Fruit fly (Drosophila melanogaster) whole organism, embryonic: ENCODE data around the gene mRpS31.

ENCODE experiments used
- Asciz ChIP-seq: fragments of 200-800 bp; sonication (Bioruptor generic); optimal IDR thresholded peaks from 2 replicates; lab custom pipeline; 2017; ENCODE audit warnings: missing biosample characterization, mild to moderate bottlenecking, missing genetic modification characterization, missing genetic modification reagents
- Atf6 ChIP-seq: fragments of 200-800 bp; sonication (Bioruptor generic); IDR thresholded peaks from 2 replicates; pipeline ENCODE4 v1.3.6; 2022; ENCODE audit warnings: missing biosample characterization, missing genetic modification characterization
- Blimp-1 ChIP-seq: fragments of 200-800 bp; sonication (Bioruptor generic); optimal IDR thresholded peaks from 3 replicates; lab custom pipeline; 2018; ENCODE audit warnings: missing biosample characterization, missing genetic modification characterization, mild to moderate bottlenecking, moderate library complexity, missing genetic modification reagents
- CG1024 ChIP-seq: fragments of 200-800 bp; sonication (Bioruptor generic); IDR thresholded peaks from 2 replicates; pipeline ENCODE4 v1.3.6; 2022; ENCODE audit warnings: missing biosample characterization, missing genetic modification characterization
- CG10321 ChIP-seq: fragments of 200-800 bp; sonication (Bioruptor generic); IDR thresholded peaks from 2 replicates; pipeline ENCODE4 v1.3.6; 2022; ENCODE audit warnings: missing biosample characterization, missing genetic modification characterization
- CG10979 ChIP-seq: fragments of 200-800 bp; sonication (Bioruptor generic); optimal IDR thresholded peaks from 2 replicates; lab custom pipeline; 2018; ENCODE audit warnings: missing biosample characterization, mild to moderate bottlenecking, missing genetic modification characterization, moderate library complexity
- CG12236 ChIP-seq: fragments of 200-800 bp; sonication (Bioruptor generic); optimal IDR thresholded peaks from 2 replicates; lab custom pipeline; 2016; ENCODE audit warnings: missing biosample characterization, missing genetic modification characterization
- CG12769 ChIP-seq: fragments of 200-800 bp; sonication (Bioruptor generic); optimal IDR thresholded peaks from 2 replicates; lab custom pipeline; 2019; ENCODE audit warnings: missing biosample characterization, mild to moderate bottlenecking, missing genetic modification characterization, moderate library complexity
- CG13424 ChIP-seq: fragments of 200-800 bp; sonication (Bioruptor generic); optimal IDR thresholded peaks from 2 replicates; lab custom pipeline; 2019; ENCODE audit warnings: missing biosample characterization, mild to moderate bottlenecking, missing genetic modification characterization, moderate library complexity
- CG13775 ChIP-seq: fragments of 200-800 bp; sonication (Bioruptor generic); optimal IDR thresholded peaks from 3 replicates; lab custom pipeline; 2017; ENCODE audit warnings: missing biosample characterization, mild to moderate bottlenecking, missing genetic modification characterization
- CG13894 ChIP-seq: fragments of 200-800 bp; sonication (Bioruptor generic); optimal IDR thresholded peaks from 3 replicates; lab custom pipeline; 2018; ENCODE audit warnings: missing biosample characterization, mild to moderate bottlenecking, missing genetic modification characterization, moderate library complexity
- CG14710 ChIP-seq: fragments of 200-800 bp; sonication (Bioruptor generic); optimal IDR thresholded peaks from 3 replicates; lab custom pipeline; 2019; ENCODE audit warnings: missing biosample characterization, mild to moderate bottlenecking, missing genetic modification characterization, moderate library complexity
- CG1529 ChIP-seq: fragments of 200-800 bp; sonication (Bioruptor generic); optimal IDR thresholded peaks from 3 replicates; lab custom pipeline; 2018; ENCODE audit warnings: missing biosample characterization, missing genetic modification characterization
- CG17385 ChIP-seq: fragments of 200-800 bp; sonication (Bioruptor generic); optimal IDR thresholded peaks from 3 replicates; lab custom pipeline; 2018; ENCODE audit warnings: missing biosample characterization, mild to moderate bottlenecking, missing genetic modification characterization
- CG1832 ChIP-seq: fragments of 200-800 bp; sonication (Bioruptor generic); optimal IDR thresholded peaks from 2 replicates; lab custom pipeline; 2017; ENCODE audit warnings: missing biosample characterization, mild to moderate bottlenecking, missing genetic modification characterization, inconsistent platforms
- CG2120 ChIP-seq: fragments of 200-800 bp; sonication (Bioruptor generic); optimal IDR thresholded peaks from 3 replicates; lab custom pipeline; 2016; ENCODE audit warnings: missing biosample characterization, missing genetic modification characterization
- CG2712 ChIP-seq: fragments of 200-800 bp; optimal IDR thresholded peaks from 3 replicates; lab custom pipeline; 2019; ENCODE audit warnings: missing biosample characterization, mild to moderate bottlenecking, missing genetic modification characterization, moderate library complexity
- CG30020 ChIP-seq: fragments of 200-800 bp; optimal IDR thresholded peaks from 2 replicates; lab custom pipeline; 2019; ENCODE audit warnings: missing biosample characterization, mild to moderate bottlenecking, missing genetic modification characterization, moderate library complexity
- CG3847 ChIP-seq: fragments of 200-800 bp; sonication (Bioruptor generic); IDR thresholded peaks from 2 replicates; pipeline ENCODE4 v1.3.6; 2022; ENCODE audit warnings: missing biosample characterization, missing genetic modification characterization
- CG6175 ChIP-seq: fragments of 200-800 bp; sonication (Bioruptor generic); IDR thresholded peaks from 3 replicates; pipeline ENCODE4 v1.3.6; 2022; ENCODE audit warnings: missing biosample characterization, missing genetic modification characterization
- CG6813 ChIP-seq: fragments of 200-800 bp; sonication (Bioruptor generic); optimal IDR thresholded peaks from 2 replicates; lab custom pipeline; 2017; ENCODE audit warnings: missing biosample characterization, missing genetic modification characterization, mild to moderate bottlenecking, moderate library complexity, missing genetic modification reagents
- CG7372 ChIP-seq: fragments of 200-800 bp; sonication (Bioruptor generic); IDR thresholded peaks from 2 replicates; pipeline ENCODE4 v1.3.6; 2022; ENCODE audit warnings: missing biosample characterization, missing genetic modification characterization
- CG7987 ChIP-seq: fragments of 200-800 bp; sonication (Bioruptor generic); optimal IDR thresholded peaks from 2 replicates; lab custom pipeline; 2018; ENCODE audit warnings: missing biosample characterization, mild to moderate bottlenecking, missing genetic modification characterization, moderate library complexity
- CG8765 ChIP-seq: fragments of 200-800 bp; sonication (Bioruptor generic); IDR thresholded peaks from 2 replicates; pipeline ENCODE4 v1.3.6; 2022; ENCODE audit warnings: missing biosample characterization, missing genetic modification characterization
- E2f1 ChIP-seq: fragments of 200-800 bp; sonication (Bioruptor generic); IDR thresholded peaks from 2 replicates; pipeline ENCODE4 v1.3.6; 2022; ENCODE audit warnings: missing biosample characterization, missing genetic modification characterization
- GATAe ChIP-seq: fragments of 200-800 bp; sonication (Bioruptor generic); conservative IDR thresholded peaks from 2 replicates; pipeline ENCODE4 v1.3.6; 2022; ENCODE audit warnings: missing biosample characterization, missing genetic modification characterization
- HmgD ChIP-seq: fragments of 200-800 bp; sonication (Bioruptor generic); optimal IDR thresholded peaks from 3 replicates; lab custom pipeline; 2016; ENCODE audit warnings: missing biosample characterization, missing genetic modification characterization
- Hr39 ChIP-seq: fragments of >200 bp; optimal IDR thresholded peaks from 2 replicates; lab custom pipeline; 2017
- Hsf ChIP-seq: fragments of 200-800 bp; sonication (Bioruptor generic); optimal IDR thresholded peaks from 3 replicates; lab custom pipeline; 2016; ENCODE audit warnings: missing biosample characterization, missing genetic modification characterization
- Jarid2 ChIP-seq: fragments of 200-800 bp; sonication (Bioruptor generic); optimal IDR thresholded peaks from 3 replicates; lab custom pipeline; 2017; ENCODE audit warnings: mild to moderate bottlenecking, missing biosample characterization, missing genetic modification reagents, missing genetic modification characterization
- Meics ChIP-seq: fragments of 200-800 bp; sonication (Bioruptor generic); optimal IDR thresholded peaks from 2 replicates; lab custom pipeline; 2017; ENCODE audit warnings: missing biosample characterization, mild to moderate bottlenecking, missing genetic modification characterization
- NFAT ChIP-seq: fragments of 200-800 bp; sonication (Bioruptor generic); IDR thresholded peaks from 2 replicates; pipeline ENCODE4 v1.3.6; 2022; ENCODE audit warnings: missing biosample characterization, missing genetic modification characterization
- Nf-YC ChIP-seq: fragments of 200-800 bp; optimal IDR thresholded peaks from 3 replicates; lab custom pipeline; 2019; ENCODE audit warnings: missing biosample characterization, mild to moderate bottlenecking, missing genetic modification characterization, moderate library complexity
- Oli ChIP-seq: fragments of 200-800 bp; sonication (Bioruptor generic); optimal IDR thresholded peaks from 2 replicates; lab custom pipeline; 2018; ENCODE audit warnings: missing biosample characterization, mild to moderate bottlenecking, missing genetic modification characterization, moderate library complexity
- Six4 ChIP-seq: fragments of 200-800 bp; sonication (Bioruptor generic); optimal IDR thresholded peaks from 2 replicates; lab custom pipeline; 2016; ENCODE audit warnings: missing biosample characterization, missing genetic modification characterization
- Sox100B ChIP-seq: fragments of 200-800 bp; sonication (Bioruptor generic); optimal IDR thresholded peaks from 3 replicates; lab custom pipeline; 2018; ENCODE audit warnings: missing biosample characterization, mild to moderate bottlenecking, missing genetic modification characterization
- bab2 ChIP-seq: fragments of 200-800 bp; sonication (Bioruptor generic); optimal IDR thresholded peaks from 2 replicates; lab custom pipeline; 2016; ENCODE audit warnings: missing biosample characterization, missing genetic modification characterization
- bigmax ChIP-seq: fragments of 200-800 bp; sonication (Bioruptor generic); optimal IDR thresholded peaks from 2 replicates; lab custom pipeline; 2018; ENCODE audit warnings: missing biosample characterization, mild to moderate bottlenecking, missing genetic modification characterization
- crp ChIP-seq, 2 experiments: fragments of 200-800 bp; sonication (Bioruptor generic); optimal IDR thresholded peaks; 2 replicates in 1 of 2; 3 replicates in 1 of 2; lab custom pipeline; 2017; ENCODE audit warnings: missing biosample characterization in 2 of 2, missing genetic modification characterization in 2 of 2, mild to moderate bottlenecking in 1 of 2, moderate library complexity in 1 of 2
- dati ChIP-seq: fragments of 200-800 bp; sonication (Bioruptor generic); IDR thresholded peaks from 2 replicates; pipeline ENCODE4 v1.3.6; 2022; ENCODE audit warnings: missing biosample characterization, missing genetic modification characterization
- eve ChIP-seq, 2 experiments: fragments of >200 bp; optimal IDR thresholded peaks; 2 replicates each; lab custom pipeline; 2017; ENCODE audit warnings: missing biosample characterization in 2 of 2, missing genetic modification characterization in 2 of 2
- ham ChIP-seq: fragments of 200-800 bp; sonication (Bioruptor generic); IDR thresholded peaks from 2 replicates; pipeline ENCODE4 v1.3.6; 2022; ENCODE audit warnings: missing biosample characterization, missing genetic modification characterization
- kay ChIP-seq: fragments of 200-800 bp; sonication (Bioruptor generic); optimal IDR thresholded peaks from 2 replicates; lab custom pipeline; 2016; ENCODE audit warnings: missing biosample characterization, missing genetic modification characterization
- maf-S ChIP-seq: fragments of 200-800 bp; sonication (Bioruptor generic); optimal IDR thresholded peaks from 2 replicates; lab custom pipeline; 2016; ENCODE audit warnings: missing biosample characterization, missing genetic modification characterization
- mld ChIP-seq: fragments of 200-800 bp; sonication (Bioruptor generic); IDR thresholded peaks from 3 replicates; pipeline ENCODE4 v1.3.6; 2022; ENCODE audit warnings: missing biosample characterization, missing genetic modification characterization; ENCODE audit not compliant: partially characterized antibody
- oc ChIP-seq: fragments of 200-800 bp; sonication (Bioruptor generic); optimal IDR thresholded peaks from 2 replicates; lab custom pipeline; 2018; ENCODE audit warnings: missing biosample characterization, mild to moderate bottlenecking, missing genetic modification characterization, moderate library complexity
- run ChIP-seq: fragments of 200-800 bp; sonication (Bioruptor generic); optimal IDR thresholded peaks from 3 replicates; lab custom pipeline; 2018; ENCODE audit warnings: missing biosample characterization, mild to moderate bottlenecking, missing genetic modification characterization
- sima ChIP-seq: fragments of 200-800 bp; sonication (Bioruptor generic); optimal IDR thresholded peaks from 2 replicates; lab custom pipeline; 2016; ENCODE audit warnings: missing biosample characterization, missing genetic modification characterization
- sna ChIP-seq: fragments of 200-800 bp; sonication (Bioruptor generic); IDR thresholded peaks from 2 replicates; pipeline ENCODE4 v1.3.6; 2022; ENCODE audit warnings: missing biosample characterization, missing genetic modification characterization; ENCODE audit not compliant: partially characterized antibody
- trem ChIP-seq: fragments of 200-800 bp; optimal IDR thresholded peaks from 3 replicates; lab custom pipeline; 2019; ENCODE audit warnings: missing biosample characterization, mild to moderate bottlenecking, missing genetic modification characterization, moderate library complexity

The mRpS31 gene

DNA sequence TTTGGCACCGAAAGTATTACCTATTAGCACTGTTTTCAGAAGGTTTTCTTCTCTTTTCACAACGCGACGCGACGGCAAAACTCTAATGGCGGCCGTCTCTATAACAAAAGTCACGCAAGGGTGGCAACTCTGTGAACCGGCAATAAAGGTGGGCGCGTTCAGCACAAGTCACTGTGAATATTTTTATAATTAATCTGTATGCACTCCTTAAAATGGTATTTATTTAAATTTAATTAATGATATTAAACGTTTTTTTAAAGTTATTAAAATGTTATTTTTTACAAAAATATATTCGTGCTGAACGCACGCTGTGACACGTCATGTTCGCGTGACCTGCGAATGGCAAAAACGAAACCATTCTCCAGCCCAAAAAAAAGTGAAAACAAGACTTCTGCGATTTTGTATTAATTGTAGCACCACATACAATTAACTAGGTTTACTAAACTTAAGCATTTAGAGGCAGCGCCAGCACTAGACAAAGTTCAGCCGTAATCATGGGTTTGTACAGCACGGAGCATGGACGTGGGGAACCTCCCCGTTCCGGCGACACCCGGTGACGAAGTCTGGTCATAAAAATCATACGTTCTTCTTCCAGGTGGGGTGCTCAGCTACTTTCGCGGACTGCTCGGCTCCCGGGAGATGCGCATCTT is 22.1 kb upstream of the mRpS31 start, which contains the start of the genes brm and Arl1 (continued):
- TF ChIP-seq CG13424 (tag; lab: Kevin White, UChicago) (peak; percentile 99), GATAe (peak; percentile 99), Hsf (GFP tag; lab: Kevin White, UChicago) (peak; percentile 94), Hr39 (lab: Kevin White, UChicago) (no peak), CG10321 (GFP tag; lab: Robert Waterston, UW) (peak; percentile 85), Oli (tag; lab: Kevin White, UChicago) (peak; percentile 97), CG8765 (peak; percentile 98), trem (tag; lab: Kevin White, UChicago) (peak; percentile 96), Blimp-1 (GFP tag; lab: Kevin White, UChicago) (peak; percentile 95), CG6813 (GFP tag; lab: Kevin White, UChicago) (peak; percentile 95), bigmax (GFP tag; lab: Kevin White, UChicago) (peak; percentile 55), CG17385 (GFP tag; lab: Kevin White, UChicago) (peak; percentile 94), run (peak; percentile 80), kay (GFP tag; lab: Kevin White, UChicago) (peak; percentile 99), dati (GFP tag; lab: Robert Waterston, UW) (peak; percentile 96), CG7987 (GFP tag; lab: Kevin White, UChicago) (peak; percentile 96), CG7372 (GFP tag; lab: Robert Waterston, UW) (peak; percentile 100), CG2712 (tag; lab: Kevin White, UChicago) (peak; percentile 99), CG1529 (peak; percentile 93), ham (GFP tag; lab: Robert Waterston, UW) (peak; percentile 98), CG2120 (GFP tag; lab: Kevin White, UChicago) (peak; percentile 97), CG12236 (GFP tag; lab: Kevin White, UChicago) (peak; percentile 4), CG12769 (tag; lab: Kevin White, UChicago) (peak; percentile 95), CG13775 (GFP tag; lab: Kevin White, UChicago) (peak; percentile 99), sna (GFP tag; lab: Robert Waterston, UW) (0 out of 2 replicates have a peak, but pooled peaks have one; percentile 9), CG13894 (tag; lab: Kevin White, UChicago) (peak; percentile 98), bab2 (GFP tag; lab: Kevin White, UChicago) (peak; percentile 88), Atf6 (peak; percentile 98), CG1024 (GFP tag; lab: Robert Waterston, UW) (peak; percentile 96), maf-S (GFP tag; lab: Kevin White, UChicago) (peak; percentile 75), oc (peak; percentile 96), Jarid2 (GFP tag; lab: Kevin White, UChicago) (peak; percentile 84), crp (GFP tag; optimal IDR thresholded peaks at IDR 0.05; lab: Kevin White, UChicago) (peak in 1 of 2 experiments; percentile 76), CG30020 (tag; lab: Kevin White, UChicago) (peak; percentile 89), sima (GFP tag; lab: Kevin White, UChicago) (peak; percentile 71), CG1832 (GFP tag; lab: Kevin White, UChicago) (no peak), CG10979 (tag; lab: Kevin White, UChicago) (peak; percentile 98), E2f1 (GFP tag; lab: Robert Waterston, UW) (peak; percentile 99), CG6175 (GFP tag; lab: Robert Waterston, UW) (peak; percentile 99), HmgD (GFP tag; lab: Kevin White, UChicago) (peak; percentile 31), Six4 (GFP tag; lab: Kevin White, UChicago) (peak; percentile 95), Asciz (GFP tag; lab: Kevin White, UChicago) (peak; percentile 92), eve (GFP tag; optimal IDR thresholded peaks at IDR 0.05; lab: Kevin White, UChicago) (no peak), mld (GFP tag; lab: Robert Waterston, UW) (no peak), Nf-YC (tag; lab: Kevin White, UChicago) (peak; percentile 94), CG3847 (GFP tag; lab: Robert Waterston, UW) (peak; percentile 100), Meics (GFP tag; lab: Kevin White, UChicago) (peak; percentile 98), NFAT (GFP tag; lab: Robert Waterston, UW) (peak; percentile 99), CG14710 (tag; lab: Kevin White, UChicago) (peak; percentile 98), Sox100B (peak; percentile 95)
